Worm (Caenorhabditis elegans) whole organism, early embryonic: ENCODE measurements around the gene pals-27.

Experiments used
- B0310.2 ChIP-seq: sonication (generic microtip); optimal IDR thresholded peaks from 2 replicates; lab custom pipeline; 2016; ENCODE audit warnings: mild to moderate bottlenecking, missing genetic modification characterization, missing compliant biosample characterization
- F13C5.2 ChIP-seq: sonication (generic microtip); optimal IDR thresholded peaks from 2 replicates; lab custom pipeline; 2017; ENCODE audit warnings: mild to moderate bottlenecking, missing genetic modification characterization, inconsistent platforms, missing compliant biosample characterization
- aly-1 ChIP-seq: sonication (generic microtip); optimal IDR thresholded peaks from 2 replicates; lab custom pipeline; 2016; ENCODE audit warnings: missing genetic modification characterization, missing compliant biosample characterization
- ama-1 ChIP-seq: fragments of 150-350 bp; optimal IDR thresholded peaks from 2 replicates; lab custom pipeline; 2014
- ceh-13 ChIP-seq: fragments of 200-800 bp; sonication (Bioruptor generic); optimal IDR thresholded peaks from 2 replicates; lab custom pipeline; 2018; ENCODE audit warnings: mild to moderate bottlenecking, missing genetic modification characterization, missing compliant biosample characterization
- ceh-36 ChIP-seq: sonication (generic microtip); optimal IDR thresholded peaks from 2 replicates; lab custom pipeline; 2016; ENCODE audit warnings: missing genetic modification characterization, inconsistent platforms, missing compliant biosample characterization
- ets-7 ChIP-seq: sonication (generic microtip); optimal IDR thresholded peaks from 2 replicates; lab custom pipeline; 2016; ENCODE audit warnings: missing genotype, missing genetic modification characterization, missing compliant biosample characterization
- flt-1 ChIP-seq: fragments of 200-800 bp; sonication (Bioruptor generic); IDR thresholded peaks from 2 replicates; pipeline ENCODE4 v1.3.6; 2022; ENCODE audit warnings: missing genetic modification characterization, missing compliant biosample characterization
- hmbx-1 ChIP-seq: sonication (generic microtip); optimal IDR thresholded peaks from 2 replicates; lab custom pipeline; 2016; ENCODE audit warnings: mild to moderate bottlenecking, missing genetic modification characterization, missing compliant biosample characterization
- hmg-4 ChIP-seq: fragments of 200-800 bp; sonication (Bioruptor generic); optimal IDR thresholded peaks from 2 replicates; lab custom pipeline; 2018; ENCODE audit warnings: mild to moderate bottlenecking, missing genetic modification characterization, missing compliant biosample characterization
- hnd-1 ChIP-seq: sonication (generic microtip); optimal IDR thresholded peaks from 2 replicates; lab custom pipeline; 2016; ENCODE audit warnings: missing genetic modification characterization, missing compliant biosample characterization
- pes-1 ChIP-seq: fragments of 200-800 bp; sonication (Bioruptor generic); IDR thresholded peaks from 2 replicates; pipeline ENCODE4 v1.3.6; 2022; ENCODE audit warnings: missing genetic modification reagents, missing genetic modification characterization, missing compliant biosample characterization
- scrt-1 ChIP-seq: fragments of 200-800 bp; sonication (Bioruptor generic); IDR thresholded peaks from 2 replicates; pipeline ENCODE4 v1.3.6; 2022; ENCODE audit warnings: missing genetic modification characterization, missing compliant biosample characterization
- sea-1 ChIP-seq: fragments of 200-800 bp; sonication (Bioruptor generic); conservative IDR thresholded peaks from 2 replicates; pipeline ENCODE4 v1.3.6; 2022; ENCODE audit warnings: missing genetic modification characterization, missing compliant biosample characterization
- tbx-11 ChIP-seq: fragments of 200-800 bp; sonication (Bioruptor generic); IDR thresholded peaks from 2 replicates; pipeline ENCODE4 v1.3.6; 2022; ENCODE audit warnings: missing genetic modification characterization, missing compliant biosample characterization
- tbx-37 ChIP-seq: fragments of 200-800 bp; sonication (Bioruptor generic); conservative IDR thresholded peaks from 2 replicates; pipeline ENCODE4 v1.3.6; 2022; ENCODE audit warnings: missing genetic modification reagents, missing genetic modification characterization, missing compliant biosample characterization
- tra-4 ChIP-seq: sonication (generic microtip); optimal IDR thresholded peaks from 2 replicates; lab custom pipeline; 2017; ENCODE audit warnings: missing genetic modification characterization, missing compliant biosample characterization

Gene pals-27

DNA sequence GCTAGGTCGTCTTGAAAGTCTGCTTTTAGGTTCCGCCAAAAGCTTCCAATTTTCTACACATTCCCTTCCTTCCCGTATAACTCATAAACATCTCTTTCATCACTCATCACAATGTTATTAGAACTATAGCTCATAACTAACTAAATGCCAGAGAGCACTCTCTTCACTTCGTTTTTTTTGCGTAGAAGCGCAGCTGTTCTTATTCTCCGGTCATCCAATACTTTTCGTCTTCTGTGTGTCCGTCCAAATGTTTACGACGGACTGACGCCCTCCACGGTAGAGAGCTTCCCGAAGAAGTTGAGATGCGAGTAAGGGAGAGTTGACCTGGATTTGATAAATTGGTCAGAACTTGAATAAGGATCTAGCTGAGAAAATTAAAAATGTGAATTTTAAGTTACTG, 22.2 kb upstream of the pals-27 start:
- no peak for TF ChIP-seq scrt-1 (GFP tag; lab: Robert Waterston, UW)
- no peak for TF ChIP-seq sea-1 (GFP tag; lab: Robert Waterston, UW)
- no peak for TF ChIP-seq hmg-4 (GFP tag; lab: Kevin White, UChicago)
- no peak for TF ChIP-seq tbx-37 (GFP tag; lab: Robert Waterston, UW)
- no peak for TF ChIP-seq ceh-36
- TF ChIP-seq F13C5.2 (tag; lab: Kevin White, UChicago): no peak
- TF ChIP-seq B0310.2 (tag; lab: Kevin White, UChicago): no peak
- no peak for TF ChIP-seq ama-1 (lab: Kevin White, UChicago)
- no peak for TF ChIP-seq pes-1 (GFP tag; lab: Robert Waterston, UW)
- no peak for TF ChIP-seq tbx-11 (GFP tag; lab: Robert Waterston, UW)

DNA sequence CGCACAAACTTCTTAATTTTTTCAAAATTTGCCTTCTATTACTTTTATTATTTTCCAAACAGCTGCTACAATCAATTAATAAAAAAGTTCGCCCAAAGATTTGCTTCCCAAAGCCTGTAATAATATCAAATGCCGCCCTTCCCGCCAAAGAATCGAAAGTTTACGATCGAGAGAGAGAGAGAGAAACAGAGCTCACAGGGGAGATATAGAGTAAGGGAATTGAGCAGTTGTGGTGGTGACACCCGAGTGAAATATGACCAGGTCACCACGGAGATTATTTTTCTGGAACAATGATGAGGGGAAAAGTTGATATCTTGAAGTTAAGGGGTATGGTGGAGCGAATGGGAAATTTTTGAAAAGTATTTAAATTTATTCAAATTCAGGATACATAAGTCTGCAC, 21.5 kb upstream of the pals-27 start:
- TF ChIP-seq tra-4 (tag; lab: Kevin White, UChicago) (no peak), scrt-1 (GFP tag; lab: Robert Waterston, UW) (no peak), tbx-11 (GFP tag; lab: Robert Waterston, UW) (no peak), hmbx-1 (tag; lab: Kevin White, UChicago) (no peak), ceh-36 (no peak), ceh-13 (GFP tag; lab: Kevin White, UChicago) (no peak), hmg-4 (GFP tag; lab: Kevin White, UChicago) (no peak)

DNA sequence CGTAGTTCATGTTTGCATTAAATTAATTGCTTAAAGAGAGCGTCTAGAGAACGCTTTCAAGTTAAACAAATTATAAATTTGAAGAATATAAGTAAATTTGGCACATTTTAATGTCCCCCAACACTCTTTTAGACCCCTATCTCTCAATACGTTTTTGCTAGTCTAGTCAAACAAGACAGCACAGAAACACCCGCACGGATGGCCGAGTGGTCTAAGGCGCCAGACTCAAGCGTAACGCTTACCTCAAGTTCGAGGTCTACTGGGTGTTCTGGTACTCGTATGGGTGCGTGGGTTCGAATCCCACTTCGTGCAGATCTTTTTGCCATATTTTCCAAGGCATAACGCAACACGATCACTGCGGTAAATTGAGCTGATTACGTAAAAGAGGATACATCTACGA, 19.1 kb upstream of the pals-27 start:
- no peak for TF ChIP-seq ceh-36
- peak; percentile 13 for TF ChIP-seq ceh-13 (GFP tag; lab: Kevin White, UChicago)
- TF ChIP-seq tra-4 (tag; lab: Kevin White, UChicago): no peak
- no peak for TF ChIP-seq tbx-11 (GFP tag; lab: Robert Waterston, UW)
- TF ChIP-seq hmbx-1 (tag; lab: Kevin White, UChicago): no peak
- TF ChIP-seq scrt-1 (GFP tag; lab: Robert Waterston, UW): no peak
- TF ChIP-seq sea-1 (GFP tag; lab: Robert Waterston, UW): no peak
- peak; percentile 4 for TF ChIP-seq F13C5.2 (tag; lab: Kevin White, UChicago)
- peak; percentile 1 for TF ChIP-seq aly-1 (tag; lab: Kevin White, UChicago)
- no peak for TF ChIP-seq ama-1 (lab: Kevin White, UChicago)
- TF ChIP-seq pes-1 (GFP tag; lab: Robert Waterston, UW): no peak; the same call in 1 of the 2 replicates
- TF ChIP-seq hnd-1 (tag; lab: Kevin White, UChicago): no peak
- TF ChIP-seq hmg-4 (GFP tag; lab: Kevin White, UChicago): no peak
- 0 out of 2 replicates have a peak, but pooled peaks have one; percentile 22 for TF ChIP-seq flt-1
- no peak for TF ChIP-seq tbx-37 (GFP tag; lab: Robert Waterston, UW)

DNA sequence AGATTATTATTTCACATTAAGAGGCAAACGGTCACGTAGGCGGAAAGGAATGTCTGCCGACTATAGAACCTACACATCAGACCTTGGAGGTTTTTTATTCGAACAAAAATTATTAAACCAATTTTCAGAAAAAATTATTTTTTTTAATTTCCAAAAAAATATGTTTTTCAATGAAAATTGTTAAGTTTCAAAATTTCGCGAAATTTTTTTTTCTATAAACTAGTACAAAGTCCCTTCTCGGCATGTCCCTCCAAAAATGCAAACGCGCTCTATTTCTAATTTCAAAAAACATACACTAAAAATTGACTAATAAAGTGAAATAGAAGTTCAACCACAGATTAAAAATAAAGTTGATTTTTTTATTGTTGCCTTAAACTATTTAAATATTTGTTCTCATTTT, 16.5 kb upstream of the pals-27 start, which contains the start of gene ckb-1:
Gene ckb-1, plus strand, starts transcription at position 301 of the 400 bp plus-strand sequence.
- no peak for TF ChIP-seq sea-1 (GFP tag; lab: Robert Waterston, UW)
- TF ChIP-seq ceh-36: no peak
- no peak for TF ChIP-seq F13C5.2 (tag; lab: Kevin White, UChicago)
- TF ChIP-seq ceh-13 (GFP tag; lab: Kevin White, UChicago): no peak
- no peak for TF ChIP-seq tbx-37 (GFP tag; lab: Robert Waterston, UW)
- no peak for TF ChIP-seq tbx-11 (GFP tag; lab: Robert Waterston, UW)
- no peak for TF ChIP-seq B0310.2 (tag; lab: Kevin White, UChicago)

DNA sequence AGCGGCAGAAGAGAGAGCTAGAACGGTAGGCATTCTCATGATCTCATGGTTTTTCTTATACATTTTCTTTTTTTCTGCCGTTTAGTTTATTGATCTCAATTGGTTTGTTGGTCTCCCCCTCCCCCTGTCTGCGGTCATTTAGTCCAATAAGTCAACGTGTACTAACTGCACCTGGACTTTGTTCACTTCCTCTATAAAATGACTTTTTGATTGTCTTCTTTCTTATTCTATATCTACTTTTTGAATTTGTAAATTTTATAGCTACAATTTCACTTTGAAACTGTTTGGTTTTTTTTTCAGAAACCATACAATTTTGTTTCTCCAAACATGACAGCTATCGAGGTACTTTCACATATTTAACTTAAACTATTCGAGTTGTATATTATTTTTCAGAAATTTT, 13.8 kb upstream of the pals-27 start, which contains the start of gene ckb-2:
Gene ckb-2, plus strand, starts transcription at position 301 of the 400 bp plus-strand sequence.
- TF ChIP-seq tbx-11 (GFP tag; lab: Robert Waterston, UW): no peak
- no peak for TF ChIP-seq ets-7 (tag; lab: Kevin White, UChicago)
- TF ChIP-seq hnd-1 (tag; lab: Kevin White, UChicago): no peak
- TF ChIP-seq F13C5.2 (tag; lab: Kevin White, UChicago): no peak
- no peak for TF ChIP-seq hmg-4 (GFP tag; lab: Kevin White, UChicago)
- TF ChIP-seq hmbx-1 (tag; lab: Kevin White, UChicago): no peak
- TF ChIP-seq ceh-13 (GFP tag; lab: Kevin White, UChicago): no peak
- no peak for TF ChIP-seq pes-1 (GFP tag; lab: Robert Waterston, UW)
- TF ChIP-seq tbx-37 (GFP tag; lab: Robert Waterston, UW): no peak
- no peak for TF ChIP-seq tra-4 (tag; lab: Kevin White, UChicago)
- TF ChIP-seq B0310.2 (tag; lab: Kevin White, UChicago): no peak
- no peak for TF ChIP-seq flt-1
- no peak for TF ChIP-seq scrt-1 (GFP tag; lab: Robert Waterston, UW)

DNA sequence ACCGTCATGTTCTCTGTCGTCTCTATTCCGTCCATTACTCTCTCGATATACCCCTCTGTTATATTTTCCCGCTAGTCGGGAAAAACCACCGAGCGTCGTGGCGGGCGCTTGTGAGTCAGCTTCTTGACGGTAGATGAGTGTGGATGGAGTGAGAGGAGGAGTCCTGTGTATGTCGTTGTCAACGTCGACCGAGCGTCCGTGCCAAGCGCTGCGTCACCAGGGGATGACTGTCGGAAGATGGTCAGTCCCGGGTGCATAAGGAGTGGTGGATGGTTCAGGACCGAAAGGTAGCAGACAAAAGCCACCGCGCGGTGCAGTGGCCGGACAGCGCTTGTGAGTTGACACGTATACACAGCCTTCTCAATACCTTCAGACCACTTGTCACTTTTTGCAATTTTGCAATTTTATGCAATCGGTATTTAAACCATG, 12.0 kb upstream of the pals-27 start:
- peak; percentile 23 for TF ChIP-seq ceh-36
- peak; percentile 1 for TF ChIP-seq B0310.2 (tag; lab: Kevin White, UChicago)
- peak; percentile 75 for TF ChIP-seq hmg-4 (GFP tag; lab: Kevin White, UChicago)
- TF ChIP-seq hmbx-1 (tag; lab: Kevin White, UChicago): peak; percentile 40
- peak; percentile 75; the same call in 1 of the 2 replicates for TF ChIP-seq sea-1 (GFP tag; lab: Robert Waterston, UW)
- TF ChIP-seq ets-7 (tag; lab: Kevin White, UChicago): peak; percentile 40
- TF ChIP-seq flt-1: peak; percentile 85
- TF ChIP-seq tbx-11 (GFP tag; lab: Robert Waterston, UW): peak; percentile 77
- peak; percentile 87 for TF ChIP-seq aly-1 (tag; lab: Kevin White, UChicago)
- TF ChIP-seq ceh-13 (GFP tag; lab: Kevin White, UChicago): peak; percentile 22
- TF ChIP-seq tbx-37 (GFP tag; lab: Robert Waterston, UW): peak; percentile 82
- TF ChIP-seq F13C5.2 (tag; lab: Kevin White, UChicago): peak; percentile 84
- peak; percentile 86 for TF ChIP-seq scrt-1 (GFP tag; lab: Robert Waterston, UW)
- TF ChIP-seq pes-1 (GFP tag; lab: Robert Waterston, UW): peak; percentile 89

DNA sequence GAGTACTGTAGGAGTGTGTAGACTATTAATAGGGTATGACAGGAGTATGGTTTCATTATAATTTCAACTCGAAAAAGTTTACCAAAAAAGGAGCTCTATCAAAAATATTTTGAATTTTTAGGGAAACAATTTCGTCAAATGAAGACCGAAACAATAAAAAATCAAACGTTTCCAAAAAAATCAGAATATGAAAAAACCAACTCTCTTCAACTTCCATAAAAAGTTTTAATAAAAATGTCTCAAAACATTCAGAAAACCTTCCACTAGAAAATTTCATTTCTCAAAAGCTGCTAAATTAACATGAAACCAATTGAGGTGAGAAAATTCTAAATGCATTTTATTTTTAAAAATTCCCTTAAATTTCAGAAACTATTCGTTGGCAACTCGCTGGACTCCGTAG, 10.9 kb upstream of the pals-27 start, which contains the start of gene ckb-3:
Gene ckb-3, plus strand, starts transcription at position 301 of the 400 bp plus-strand sequence.
- no peak for TF ChIP-seq ceh-13 (GFP tag; lab: Kevin White, UChicago)
- TF ChIP-seq ceh-36: no peak
- no peak for TF ChIP-seq flt-1
- TF ChIP-seq B0310.2 (tag; lab: Kevin White, UChicago): no peak
- TF ChIP-seq ets-7 (tag; lab: Kevin White, UChicago): no peak
- TF ChIP-seq pes-1 (GFP tag; lab: Robert Waterston, UW): no peak
- TF ChIP-seq scrt-1 (GFP tag; lab: Robert Waterston, UW): no peak
- TF ChIP-seq F13C5.2 (tag; lab: Kevin White, UChicago): no peak
- TF ChIP-seq hmg-4 (GFP tag; lab: Kevin White, UChicago): no peak
- no peak for TF ChIP-seq tbx-11 (GFP tag; lab: Robert Waterston, UW)
- TF ChIP-seq sea-1 (GFP tag; lab: Robert Waterston, UW): no peak
- TF ChIP-seq tra-4 (tag; lab: Kevin White, UChicago): no peak
- no peak for TF ChIP-seq ama-1 (lab: Kevin White, UChicago)
- no peak for TF ChIP-seq hnd-1 (tag; lab: Kevin White, UChicago)
- no peak for TF ChIP-seq hmbx-1 (tag; lab: Kevin White, UChicago)
